Comparison of ENCODE assay signal across 4 fruit fly cellular contexts in the genomic region with DNA sequence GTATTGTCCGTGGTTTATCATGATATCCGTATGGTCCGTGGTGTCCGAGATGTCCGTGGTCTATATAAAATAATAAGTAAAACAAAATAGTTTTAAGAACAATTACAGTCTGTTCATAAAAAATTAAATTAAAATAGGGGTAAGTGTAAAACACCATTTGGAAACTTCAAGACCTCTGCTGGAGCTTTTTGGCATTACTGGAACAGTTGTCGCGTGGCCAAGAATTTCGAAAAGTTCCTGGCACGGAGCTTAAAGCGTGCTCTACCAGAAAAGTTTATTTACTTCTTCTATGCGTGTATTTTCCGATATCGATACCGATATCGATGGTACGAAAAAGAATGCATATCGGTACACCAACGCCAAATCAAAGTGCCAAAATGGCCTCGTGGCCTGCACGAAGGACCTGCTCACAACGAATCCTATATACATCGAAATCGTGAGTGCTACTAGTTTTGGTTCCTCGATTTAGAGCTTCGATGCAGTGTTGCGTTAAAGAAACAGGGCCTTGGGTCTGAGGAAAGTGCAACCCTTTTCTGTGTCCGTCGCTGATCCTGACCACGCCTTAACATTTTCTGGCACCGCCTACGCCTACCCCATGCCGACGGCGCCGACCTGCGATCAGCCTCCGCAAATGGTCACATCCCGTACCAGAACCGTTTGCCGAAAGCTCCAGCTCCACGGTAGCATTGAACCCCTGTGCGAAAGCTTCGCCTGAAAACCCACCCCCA.
TF ChIP-seq lines count a peak whose summit lies in the region.

No protein-coding gene starts in this region.

- TF ChIP-seq CTCF in whole organism, embryonic (GFP tag; optimal IDR thresholded peaks at IDR 0.05; lab: Kevin White, UChicago) = peak; percentile 92

TF ChIP-seq in whole organism, adult, 20 proteins besides CTCF, POLR2A, EP300 and RAD21:
- peak; percentile 2 for TF ChIP-seq Hr96 (GFP tag; optimal IDR thresholded peaks at IDR 0.05; lab: Kevin White, UChicago)
- TF ChIP-seq CG12768 (GFP tag; optimal IDR thresholded peaks at IDR 0.05; lab: Kevin White, UChicago) = no peak

TF ChIP-seq in whole organism, embryonic, 481 proteins besides CTCF, POLR2A, EP300 and RAD21 (continues in another document):
- TF ChIP-seq sr (GFP tag; IDR thresholded peaks at IDR 0.05; lab: Robert Waterston, UW) (peak; percentile 45; the same call in 1 of the 3 replicates), CG6791 (GFP tag; IDR thresholded peaks at IDR 0.05; lab: Robert Waterston, UW; ENCODE audit: partially characterized antibody) (0 out of 3 replicates have a peak, but pooled peaks have one; percentile 14), zfh1 (GFP tag; IDR thresholded peaks at IDR 0.05; lab: Robert Waterston, UW) (0 out of 3 replicates have a peak, but pooled peaks have one; percentile 13), Doc3 (GFP tag; IDR thresholded peaks at IDR 0.05; lab: Robert Waterston, UW; ENCODE audit: partially characterized antibody) (peak; percentile 34; the same call in 2 of the 3 replicates), CG33557 (GFP tag; optimal IDR thresholded peaks at IDR 0.05; lab: Kevin White, UChicago) (no peak), Lhr (GFP tag; optimal IDR thresholded peaks at IDR 0.05; lab: Kevin White, UChicago) (peak; percentile 6), vnd (GFP tag; IDR thresholded peaks at IDR 0.05; lab: Robert Waterston, UW; ENCODE audit: partially characterized antibody) (peak; percentile 46; the same call in 1 of the 3 replicates), stwl (tag; optimal IDR thresholded peaks at IDR 0.05; lab: Kevin White, UChicago) (peak; percentile 33), CG6689 (GFP tag; IDR thresholded peaks at IDR 0.05; lab: Robert Waterston, UW) (no peak), CG10147 (GFP tag; optimal IDR thresholded peaks at IDR 0.05; lab: Kevin White, UChicago) (no peak), exex (tag; optimal IDR thresholded peaks at IDR 0.05; lab: Kevin White, UChicago) (no peak), CG2889 (GFP tag; IDR thresholded peaks at IDR 0.05; lab: Robert Waterston, UW) (no peak), tna (GFP tag; IDR thresholded peaks at IDR 0.05; lab: Robert Waterston, UW; ENCODE audit: partially characterized antibody) (0 out of 2 replicates have a peak, but pooled peaks have one; percentile 43), Ets65A (GFP tag; lab: Kevin White, UChicago) (peak; percentile 34), CG11456 (GFP tag; IDR thresholded peaks at IDR 0.05; lab: Robert Waterston, UW) (0 out of 3 replicates have a peak, but pooled peaks have one; percentile 26), hbn (GFP tag; IDR thresholded peaks at IDR 0.05; lab: Robert Waterston, UW; ENCODE audit: partially characterized antibody) (peak; percentile 37; the same call in 1 of the 2 replicates), Neu2 (GFP tag; optimal IDR thresholded peaks at IDR 0.05; lab: Kevin White, UChicago; ENCODE audit: borderline replicate concordance) (no peak), CG32767 (GFP tag; IDR thresholded peaks at IDR 0.05; lab: Robert Waterston, UW) (no peak), Opbp (GFP tag; IDR thresholded peaks at IDR 0.05; lab: Robert Waterston, UW; ENCODE audit: partially characterized antibody) (peak; percentile 43; the same call in 2 of the 3 replicates), Sry-δ (GFP tag; optimal IDR thresholded peaks at IDR 0.05; lab: Kevin White, UChicago) (peak; percentile 7), Trl (optimal IDR thresholded peaks at IDR 0.05; lab: Kevin White, UChicago) (no peak), Trl (GFP tag; optimal IDR thresholded peaks at IDR 0.05; lab: Kevin White, UChicago) (peak; percentile 16)

TF ChIP-seq in whole organism, prepupa, 60 proteins besides CTCF, POLR2A, EP300 and RAD21:
- TF ChIP-seq CG6792 (GFP tag; optimal IDR thresholded peaks at IDR 0.05; lab: Kevin White, UChicago) (no peak), Eip78C (GFP tag; lab: Kevin White, UChicago) (peak; percentile 21)

TF ChIP-seq in whole organism, wandering third instar larva, 38 proteins besides CTCF, POLR2A, EP300 and RAD21:
- TF ChIP-seq h (GFP tag; optimal IDR thresholded peaks at IDR 0.05; lab: Kevin White, UChicago) (peak; percentile 58), CG32264 (GFP tag; optimal IDR thresholded peaks at IDR 0.05; lab: Kevin White, UChicago) (no peak)
